Worm (Caenorhabditis elegans): ENCODE results near the gene M02B7.2.

The M02B7.2 gene

DNA sequence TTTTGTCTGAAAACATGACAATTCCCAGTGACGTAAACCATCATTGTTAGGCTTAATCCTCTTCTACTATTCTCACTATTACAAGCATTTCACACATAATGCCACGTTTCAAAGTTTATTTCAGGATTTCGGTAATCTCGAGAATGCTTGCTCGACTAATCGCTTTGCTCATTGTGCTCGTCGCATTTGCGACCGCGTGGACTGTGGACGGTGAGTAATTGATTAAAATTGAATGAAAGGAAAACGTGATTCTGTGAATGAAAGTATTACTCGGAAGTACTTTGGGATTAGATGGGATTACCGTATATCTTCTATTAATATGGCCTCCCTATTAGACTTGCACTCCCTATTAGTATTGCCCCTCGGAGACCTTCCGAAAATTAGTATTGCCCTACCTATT, 30.4 kb downstream of the M02B7.2 start:
- TF ChIP-seq W03F9.2 (tag; optimal IDR thresholded peaks at IDR 0.05) (no peak), dao-5 (tag; optimal IDR thresholded peaks at IDR 0.05) (no peak), him-1 (tag; optimal IDR thresholded peaks at IDR 0.05) (no peak)

DNA sequence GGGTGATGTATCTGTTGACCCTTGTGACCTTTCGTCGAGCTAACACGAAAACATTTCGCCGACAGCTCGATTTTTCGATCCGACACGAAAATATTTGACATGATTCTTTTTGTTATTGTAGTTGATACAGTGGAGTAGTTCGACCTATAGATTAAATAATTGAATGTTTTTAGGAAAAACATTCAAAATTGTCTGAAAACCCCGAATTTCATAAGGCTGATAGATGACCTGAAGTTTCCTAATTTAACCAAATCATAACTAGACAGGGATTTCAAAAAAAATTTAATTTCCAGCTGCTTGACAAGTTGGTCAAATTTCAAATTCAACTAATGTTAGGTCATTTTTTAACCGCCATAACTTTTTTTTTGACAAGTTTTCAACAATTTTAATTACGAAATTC, 31.7 kb downstream of the M02B7.2 start, which contains the start of gene cal-3:
Gene cal-3, minus strand, starts transcription at position 101 of the 400 bp plus-strand sequence.
- no peak for TF ChIP-seq him-1 (tag; optimal IDR thresholded peaks at IDR 0.05)
- no peak for TF ChIP-seq dao-5 (tag; optimal IDR thresholded peaks at IDR 0.05)
- TF ChIP-seq W03F9.2 (tag; optimal IDR thresholded peaks at IDR 0.05): no peak

ce11 chrIV:3838687-3839086, 35.3 kb downstream of the M02B7.2 start:
- no peak for TF ChIP-seq dao-5 (tag; optimal IDR thresholded peaks at IDR 0.05)
- TF ChIP-seq him-1 (tag; optimal IDR thresholded peaks at IDR 0.05): no peak
- no peak for TF ChIP-seq W03F9.2 (tag; optimal IDR thresholded peaks at IDR 0.05)

ce11 chrIV:3839420-3839819, 36.0 kb downstream of the M02B7.2 start, which contains the start of gene F28F9.2:
TSS of gene F28F9.2 (plus strand) at chrIV:3839720.
- TF ChIP-seq W03F9.2 (tag; optimal IDR thresholded peaks at IDR 0.05) (no peak), him-1 (tag; optimal IDR thresholded peaks at IDR 0.05) (no peak)

DNA sequence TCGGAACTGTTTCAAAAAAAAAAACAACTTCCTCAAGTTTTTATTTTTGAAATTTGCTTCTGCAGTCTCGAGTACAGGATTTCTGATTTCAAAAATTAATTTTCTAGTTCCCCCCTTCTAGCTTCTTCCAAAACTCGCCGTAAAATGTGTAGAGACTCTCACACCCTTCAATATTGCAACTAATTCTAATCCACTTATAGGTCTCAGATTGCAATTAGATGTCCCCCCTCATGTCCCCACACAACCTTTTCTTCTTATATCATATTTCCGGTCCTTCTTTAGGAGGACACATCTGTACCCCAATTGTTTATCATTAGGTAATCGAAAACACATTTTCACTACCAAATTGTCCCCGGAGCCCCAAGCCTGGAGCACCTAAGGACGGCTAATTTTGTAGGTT, 37.1 kb downstream of the M02B7.2 start:
- no peak for TF ChIP-seq him-1 (tag; optimal IDR thresholded peaks at IDR 0.05)
- TF ChIP-seq W03F9.2 (tag; optimal IDR thresholded peaks at IDR 0.05): no peak
- TF ChIP-seq dao-5 (tag; optimal IDR thresholded peaks at IDR 0.05): no peak

- TF ChIP-seq him-1 (tag; optimal IDR thresholded peaks at IDR 0.05) (no peak), W03F9.2 (tag; optimal IDR thresholded peaks at IDR 0.05) (no peak), dao-5 (tag; optimal IDR thresholded peaks at IDR 0.05) (no peak)
Observed at ce11 chrIV:3841607-3842006, 38.2 kb downstream of the M02B7.2 start.

- no peak for TF ChIP-seq him-1 (tag; optimal IDR thresholded peaks at IDR 0.05)
- TF ChIP-seq W03F9.2 (tag; optimal IDR thresholded peaks at IDR 0.05): no peak
- no peak for TF ChIP-seq dao-5 (tag; optimal IDR thresholded peaks at IDR 0.05)
Observed at ce11 chrIV:3843019-3843527, 39.7 kb downstream of the M02B7.2 start.

ce11 chrIV:3844004-3844403, 40.6 kb downstream of the M02B7.2 start:
- TF ChIP-seq him-1 (tag; optimal IDR thresholded peaks at IDR 0.05): no peak
- TF ChIP-seq W03F9.2 (tag; optimal IDR thresholded peaks at IDR 0.05): no peak
- TF ChIP-seq dao-5 (tag; optimal IDR thresholded peaks at IDR 0.05): no peak

- TF ChIP-seq him-1 (tag; optimal IDR thresholded peaks at IDR 0.05): no peak
- no peak for TF ChIP-seq dao-5 (tag; optimal IDR thresholded peaks at IDR 0.05)
- no peak for TF ChIP-seq W03F9.2 (tag; optimal IDR thresholded peaks at IDR 0.05)
Observed at ce11 chrIV:3844584-3844983, 41.2 kb downstream of the M02B7.2 start.

ce11 chrIV:3847489-3847888, 44.1 kb downstream of the M02B7.2 start:
- no peak for TF ChIP-seq W03F9.2 (tag; optimal IDR thresholded peaks at IDR 0.05)
- TF ChIP-seq dao-5 (tag; optimal IDR thresholded peaks at IDR 0.05): no peak
- no peak for TF ChIP-seq him-1 (tag; optimal IDR thresholded peaks at IDR 0.05)

ce11 chrIV:3848985-3849384, 45.6 kb downstream of the M02B7.2 start:
- TF ChIP-seq him-1 (tag; optimal IDR thresholded peaks at IDR 0.05): no peak
- TF ChIP-seq W03F9.2 (tag; optimal IDR thresholded peaks at IDR 0.05): no peak
- no peak for TF ChIP-seq dao-5 (tag; optimal IDR thresholded peaks at IDR 0.05)

DNA sequence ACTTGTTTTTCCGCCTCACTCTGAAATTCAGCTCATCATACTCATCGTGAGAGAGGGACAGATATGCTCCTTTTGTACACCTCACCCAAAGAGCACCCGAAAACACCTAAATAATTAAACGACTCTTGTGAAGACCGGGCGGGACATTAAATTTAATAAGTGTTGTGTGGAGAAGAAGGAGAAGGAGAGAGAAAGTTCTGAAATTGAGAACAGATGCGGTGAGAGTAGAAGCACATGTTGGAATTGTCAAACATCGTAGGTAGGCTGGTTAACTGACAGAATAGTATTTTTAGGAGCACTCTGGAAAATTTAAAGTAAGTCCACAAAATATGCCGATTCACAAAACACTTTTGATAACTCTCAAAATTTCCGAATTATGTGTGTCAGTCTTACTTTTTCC, 50.2 kb downstream of the M02B7.2 start:
- TF ChIP-seq him-1 (tag; optimal IDR thresholded peaks at IDR 0.05) (no peak), W03F9.2 (tag; optimal IDR thresholded peaks at IDR 0.05) (no peak), dao-5 (tag; optimal IDR thresholded peaks at IDR 0.05) (no peak)

All from whole organism, L4/young adult.